Worm (Caenorhabditis elegans): Measurements from ENCODE around the gene sup-36.

- TF ChIP-seq nhr-6 (tag; optimal IDR thresholded peaks at IDR 0.05) (no peak), madf-9 (GFP tag; conservative IDR thresholded peaks at IDR 0.05) (no peak), daf-16 (GFP tag; optimal IDR thresholded peaks at IDR 0.05) (no peak), daf-16 (tag; optimal IDR thresholded peaks at IDR 0.05) (no peak), ZK546.5 (tag; optimal IDR thresholded peaks at IDR 0.05) (no peak), nhr-11 (tag; optimal IDR thresholded peaks at IDR 0.05) (no peak), duxl-1 (tag; optimal IDR thresholded peaks at IDR 0.05; ENCODE audit: poor library complexity) (no peak), egl-27 (tag; optimal IDR thresholded peaks at IDR 0.05) (no peak), zip-2 (tag; optimal IDR thresholded peaks at IDR 0.05) (no peak), lin-39 (tag; optimal IDR thresholded peaks at IDR 0.05) (no peak), mep-1 (tag; optimal IDR thresholded peaks at IDR 0.05) (no peak), ztf-11 (tag; optimal IDR thresholded peaks at IDR 0.05) (no peak)
Measured at ce11 chrIV:6581658-6582057, 19.8 kb upstream of the sup-36 start.

All from whole organism, L4 larva.